Worm (Caenorhabditis elegans): ENCODE results near the gene grsp-1.

DNA sequence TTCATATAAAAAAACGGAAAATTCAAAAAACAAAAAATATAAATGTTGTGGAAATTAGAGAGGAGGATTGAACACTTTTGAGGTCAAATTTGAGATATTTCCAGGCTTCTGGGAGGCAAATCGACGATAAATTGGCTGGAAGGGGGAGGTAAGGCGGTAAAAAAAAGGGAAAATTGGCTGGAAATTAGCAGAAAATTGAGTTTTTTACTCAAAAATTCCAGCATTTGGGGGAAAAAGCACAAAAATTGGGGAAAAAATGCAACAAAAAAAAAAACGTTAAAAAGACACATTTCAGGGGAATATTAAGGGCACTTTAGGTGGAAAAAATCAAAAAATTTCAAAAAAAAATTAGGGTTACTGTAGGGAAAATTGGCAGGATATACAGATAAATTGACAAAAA, 24.9 kb downstream of the grsp-1 start:
- no peak for TF ChIP-seq lin-39 (tag; optimal IDR thresholded peaks at IDR 0.05)
- no peak for TF ChIP-seq nhr-129 (tag; optimal IDR thresholded peaks at IDR 0.05)
- TF ChIP-seq alr-1 (tag; optimal IDR thresholded peaks at IDR 0.05), result no peak
- no peak for TF ChIP-seq blmp-1 (tag; optimal IDR thresholded peaks at IDR 0.05; ENCODE audit: insufficient read depth)
- no peak for TF ChIP-seq aly-2 (tag; optimal IDR thresholded peaks at IDR 0.05)
- no peak for TF ChIP-seq ZK546.5 (tag; optimal IDR thresholded peaks at IDR 0.05)
- TF ChIP-seq fos-1 (tag; optimal IDR thresholded peaks at IDR 0.05), result no peak
- TF ChIP-seq elt-3 (tag; optimal IDR thresholded peaks at IDR 0.05), result no peak
- no peak for TF ChIP-seq nhr-25 (tag; optimal IDR thresholded peaks at IDR 0.05)
- no peak for TF ChIP-seq mdl-1 (tag; optimal IDR thresholded peaks at IDR 0.05)
- TF ChIP-seq F13H6.1 (tag; optimal IDR thresholded peaks at IDR 0.05), result no peak
- no peak for TF ChIP-seq unc-39 (tag; optimal IDR thresholded peaks at IDR 0.05)

Measured in whole organism, L2 larva.